Worm (Caenorhabditis elegans) whole organism, mixed stage, embryonic: ENCODE measurements around the gene sri-65.

Source experiments
- M03D4.4 ChIP-seq: sonication (generic microtip); optimal IDR thresholded peaks from 2 replicates; lab custom pipeline; 2017; ENCODE audit warnings: mild to moderate bottlenecking, missing genetic modification characterization, missing compliant biosample characterization
- bed-3 ChIP-seq: fragments of 200-800 bp; sonication (Bioruptor generic); optimal IDR thresholded peaks from 3 replicates; lab custom pipeline; 2018; ENCODE audit warnings: mild to moderate bottlenecking, missing genetic modification characterization, moderate library complexity, missing compliant biosample characterization
- blmp-1 ChIP-seq: fragments of 150-350 bp; optimal IDR thresholded peaks from 2 replicates; lab custom pipeline; 2014; ENCODE audit warnings: missing biosample characterization, missing genetic modification characterization
- ceh-39 ChIP-seq: fragments of 150-350 bp; optimal IDR thresholded peaks from 2 replicates; lab custom pipeline; 2014; ENCODE audit warnings: missing biosample characterization, missing genetic modification characterization
- ceh-43 ChIP-seq: fragments of 200-800 bp; sonication (Bioruptor generic); optimal IDR thresholded peaks from 2 replicates; lab custom pipeline; 2018; ENCODE audit warnings: mild to moderate bottlenecking, missing genetic modification characterization, moderate library complexity, missing compliant biosample characterization
- ceh-83 ChIP-seq: fragments of 200-800 bp; sonication (Bioruptor generic); optimal IDR thresholded peaks from 2 replicates; lab custom pipeline; 2018; ENCODE audit warnings: mild to moderate bottlenecking, missing genetic modification characterization, missing compliant biosample characterization
- ces-1 ChIP-seq: fragments of 150-350 bp; optimal IDR thresholded peaks from 2 replicates; lab custom pipeline; 2014; ENCODE audit warnings: missing biosample characterization, missing genetic modification reagents, missing genetic modification characterization
- cnd-1 ChIP-seq: fragments of 200-800 bp; sonication (Bioruptor generic); optimal IDR thresholded peaks from 2 replicates; lab custom pipeline; 2018; ENCODE audit warnings: mild to moderate bottlenecking, missing genetic modification characterization, missing compliant biosample characterization
- drap-1 ChIP-seq: fragments of 200-800 bp; sonication (Bioruptor generic); optimal IDR thresholded peaks from 3 replicates; lab custom pipeline; 2018; ENCODE audit warnings: mild to moderate bottlenecking, missing genetic modification characterization, missing compliant biosample characterization
- elt-1 ChIP-seq: sonication (generic microtip); optimal IDR thresholded peaks from 2 replicates; lab custom pipeline; 2017; ENCODE audit warnings: missing genetic modification characterization, mild to moderate bottlenecking, missing compliant biosample characterization, antibody characterized with exemption, moderate library complexity, borderline replicate concordance; ENCODE audit not compliant: insufficient read depth
- elt-3 ChIP-seq: fragments of 150-350 bp; optimal IDR thresholded peaks from 2 replicates; lab custom pipeline; 2014; ENCODE audit warnings: missing biosample characterization, missing genetic modification characterization
- flh-1 ChIP-seq: fragments of 200-800 bp; sonication (Bioruptor generic); optimal IDR thresholded peaks from 2 replicates; lab custom pipeline; 2018; ENCODE audit warnings: mild to moderate bottlenecking, missing genetic modification characterization, moderate library complexity, missing compliant biosample characterization
- ham-2 ChIP-seq: fragments of 200-800 bp; sonication (Bioruptor generic); optimal IDR thresholded peaks from 2 replicates; lab custom pipeline; 2018; ENCODE audit warnings: mild to moderate bottlenecking, missing genetic modification characterization, missing compliant biosample characterization
- hlh-1 ChIP-seq: fragments of 150-350 bp; optimal IDR thresholded peaks from 2 replicates; lab custom pipeline; 2014; ENCODE audit warnings: missing biosample characterization, missing genetic modification reagents, missing genetic modification characterization
- lin-13 ChIP-seq: fragments of 150-350 bp; optimal IDR thresholded peaks from 2 replicates; lab custom pipeline; 2014; ENCODE audit warnings: missing biosample characterization, missing genetic modification characterization
- lin-32 ChIP-seq: fragments of 200-800 bp; sonication (Bioruptor generic); optimal IDR thresholded peaks from 2 replicates; lab custom pipeline; 2018; ENCODE audit warnings: mild to moderate bottlenecking, missing genetic modification characterization, missing compliant biosample characterization
- lsy-2 ChIP-seq: fragments of 150-350 bp; optimal IDR thresholded peaks from 2 replicates; lab custom pipeline; 2014; ENCODE audit warnings: missing biosample characterization, missing genetic modification characterization
- mab-5 ChIP-seq: fragments of 150-350 bp; optimal IDR thresholded peaks from 2 replicates; lab custom pipeline; 2014; ENCODE audit warnings: missing biosample characterization, missing genetic modification characterization
- mep-1 ChIP-seq: fragments of 150-350 bp; optimal IDR thresholded peaks from 2 replicates; lab custom pipeline; 2017; ENCODE audit warnings: missing biosample characterization, missing genetic modification reagents, missing genetic modification characterization, inconsistent platforms
- mls-2 ChIP-seq: sonication (generic microtip); optimal IDR thresholded peaks from 2 replicates; lab custom pipeline; 2016; ENCODE audit warnings: mild to moderate bottlenecking, missing genetic modification characterization, moderate library complexity, missing compliant biosample characterization
- nhr-12 ChIP-seq: fragments of 150-350 bp; optimal IDR thresholded peaks from 2 replicates; lab custom pipeline; 2014; ENCODE audit warnings: missing biosample characterization, missing genetic modification characterization
- nhr-2 ChIP-seq: fragments of 150-350 bp; optimal IDR thresholded peaks from 2 replicates; lab custom pipeline; 2014; ENCODE audit warnings: missing biosample characterization, missing genetic modification characterization
- nhr-237 ChIP-seq: fragments of 150-350 bp; optimal IDR thresholded peaks from 2 replicates; lab custom pipeline; 2014; ENCODE audit warnings: missing biosample characterization, missing genetic modification characterization
- nhr-28 ChIP-seq: fragments of 150-350 bp; optimal IDR thresholded peaks from 2 replicates; lab custom pipeline; 2014; ENCODE audit warnings: missing biosample characterization, missing genetic modification characterization
- nhr-76 ChIP-seq: sonication (generic microtip); optimal IDR thresholded peaks from 2 replicates; lab custom pipeline; 2017; ENCODE audit warnings: missing biosample characterization, missing genetic modification characterization
- pha-4 ChIP-seq: fragments of 150-350 bp; optimal IDR thresholded peaks from 2 replicates; lab custom pipeline; 2018; ENCODE audit warnings: missing biosample characterization, missing genetic modification reagents, missing genetic modification characterization
- sem-2 ChIP-seq: fragments of 200-800 bp; sonication (Bioruptor generic); optimal IDR thresholded peaks from 2 replicates; lab custom pipeline; 2018; ENCODE audit warnings: mild to moderate bottlenecking, missing genetic modification characterization, missing compliant biosample characterization
- snpc-4 ChIP-seq: fragments of 150-350 bp; optimal IDR thresholded peaks from 2 replicates; lab custom pipeline; 2014; ENCODE audit warnings: missing biosample characterization, missing genetic modification characterization
- sptf-1 ChIP-seq: sonication (generic microtip); optimal IDR thresholded peaks from 2 replicates; lab custom pipeline; 2017; ENCODE audit warnings: mild to moderate bottlenecking, missing genetic modification characterization, moderate library complexity, missing compliant biosample characterization
- tbx-8 ChIP-seq: fragments of 200-800 bp; sonication (Bioruptor generic); optimal IDR thresholded peaks from 2 replicates; lab custom pipeline; 2018; ENCODE audit warnings: mild to moderate bottlenecking, missing genetic modification characterization, moderate library complexity, missing compliant biosample characterization
- unc-120 ChIP-seq: sonication (generic microtip); optimal IDR thresholded peaks from 2 replicates; lab custom pipeline; 2017; ENCODE audit warnings: missing genetic modification characterization, missing compliant biosample characterization; ENCODE audit not compliant: poor library complexity, severe bottlenecking
- unc-39 ChIP-seq: fragments of 150-350 bp; optimal IDR thresholded peaks from 2 replicates; lab custom pipeline; 2014; ENCODE audit warnings: missing biosample characterization, missing genetic modification characterization
- unc-62 ChIP-seq: fragments of 150-350 bp; optimal IDR thresholded peaks from 2 replicates; lab custom pipeline; 2014; ENCODE audit warnings: missing biosample characterization, missing genetic modification reagents, missing genetic modification characterization
- zip-8 ChIP-seq: fragments of 150-350 bp; optimal IDR thresholded peaks from 2 replicates; lab custom pipeline; 2014; ENCODE audit warnings: missing biosample characterization, missing genetic modification characterization
- ztf-11 ChIP-seq: fragments of 150-350 bp; optimal IDR thresholded peaks from 2 replicates; lab custom pipeline; 2014; ENCODE audit warnings: missing biosample characterization, missing genetic modification characterization

Gene sri-65

DNA sequence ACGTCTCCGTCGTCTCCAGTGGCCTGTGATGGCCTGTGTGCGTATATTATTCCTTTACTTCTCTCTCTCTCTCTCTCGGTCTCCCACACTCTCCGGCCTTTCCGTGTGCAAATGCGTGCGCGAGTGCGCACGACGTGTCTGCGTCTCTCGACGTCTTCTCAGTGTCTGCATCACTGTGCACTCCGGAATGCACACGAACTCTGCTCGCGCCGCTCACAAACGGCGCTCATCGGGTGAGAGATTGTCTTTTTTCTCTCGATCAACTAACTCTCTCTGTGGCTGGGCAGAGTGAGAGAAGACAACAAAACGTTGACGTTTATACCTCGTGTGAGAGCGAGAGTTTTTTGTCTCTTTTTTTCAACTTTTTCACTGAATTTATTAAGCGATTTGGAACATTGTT is 32.2 kb downstream of the sri-65 start:
- no peak for TF ChIP-seq nhr-12
- TF ChIP-seq ztf-11, result peak; percentile 51
- peak; percentile 70 for TF ChIP-seq pha-4
- peak; percentile 77 for TF ChIP-seq mls-2 (tag; lab: Kevin White, UChicago)
- TF ChIP-seq elt-1, result no peak
- no peak for TF ChIP-seq lin-32 (GFP tag; lab: Kevin White, UChicago)
- TF ChIP-seq ceh-83 (GFP tag; lab: Kevin White, UChicago), result no peak
- no peak for TF ChIP-seq nhr-28 (tag; lab: Kevin White, UChicago)
- peak; percentile 47 for TF ChIP-seq unc-62 (GFP tag; lab: Kevin White, UChicago)
- TF ChIP-seq blmp-1 (tag; lab: Kevin White, UChicago), result peak; percentile 42
- no peak for TF ChIP-seq snpc-4 (tag; lab: Kevin White, UChicago)
- peak; percentile 85 for TF ChIP-seq nhr-2 (tag; lab: Kevin White, UChicago)
- no peak for TF ChIP-seq nhr-76 (tag; lab: Kevin White, UChicago)
- TF ChIP-seq sem-2, result no peak
- TF ChIP-seq mep-1, result peak; percentile 42
- TF ChIP-seq ham-2 (GFP tag; lab: Kevin White, UChicago), result peak; percentile 55
- peak; percentile 76 for TF ChIP-seq ces-1
- no peak for TF ChIP-seq bed-3 (GFP tag; lab: Kevin White, UChicago)
- TF ChIP-seq hlh-1, result peak; percentile 22
- no peak for TF ChIP-seq tbx-8 (GFP tag; lab: Kevin White, UChicago)
- peak; percentile 58 for TF ChIP-seq elt-3 (tag; lab: Kevin White, UChicago)
- TF ChIP-seq sptf-1 (tag; lab: Kevin White, UChicago), result peak; percentile 65
- TF ChIP-seq lin-13, result peak; percentile 42
- peak; percentile 22 for TF ChIP-seq lsy-2 (tag; lab: Kevin White, UChicago)
- TF ChIP-seq drap-1, result peak; percentile 37
- TF ChIP-seq mab-5 (tag; lab: Kevin White, UChicago), result no peak
- TF ChIP-seq zip-8 (tag; lab: Kevin White, UChicago), result no peak
- no peak for TF ChIP-seq flh-1 (GFP tag; lab: Kevin White, UChicago)
- peak; percentile 59 for TF ChIP-seq unc-120
- TF ChIP-seq ceh-39 (tag; lab: Kevin White, UChicago), result peak; percentile 49
- no peak for TF ChIP-seq unc-39 (tag; lab: Kevin White, UChicago)
- peak; percentile 51 for TF ChIP-seq nhr-237 (tag; lab: Kevin White, UChicago)
- TF ChIP-seq cnd-1, result peak; percentile 33
- TF ChIP-seq M03D4.4, result peak; percentile 8
- TF ChIP-seq ceh-43 (GFP tag; lab: Kevin White, UChicago), result no peak

DNA sequence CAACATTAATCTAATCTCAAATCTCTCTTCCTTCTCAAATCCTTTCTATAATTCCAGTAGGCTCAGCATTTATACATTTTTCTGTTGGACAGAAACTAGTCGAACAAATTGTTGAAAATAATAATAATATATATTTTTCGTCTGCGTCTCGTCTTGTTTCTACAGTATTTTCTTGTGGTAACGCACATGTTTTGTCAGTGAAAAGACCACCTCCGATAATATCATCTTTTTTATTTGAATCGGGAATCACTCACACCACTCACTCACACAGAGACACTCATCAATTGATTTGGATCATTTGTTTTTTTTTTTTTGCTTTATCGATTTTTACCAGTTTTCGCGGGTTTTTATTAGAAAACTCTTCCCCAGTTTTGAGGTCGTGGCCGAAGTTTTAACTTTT is 33.5 kb downstream of the sri-65 start:
- TF ChIP-seq zip-8 (tag; lab: Kevin White, UChicago), result no peak
- TF ChIP-seq nhr-237 (tag; lab: Kevin White, UChicago), result no peak
- no peak for TF ChIP-seq drap-1
- no peak for TF ChIP-seq cnd-1
- TF ChIP-seq ces-1, result no peak
- TF ChIP-seq lin-32 (GFP tag; lab: Kevin White, UChicago), result no peak
- TF ChIP-seq ztf-11, result no peak
- TF ChIP-seq sptf-1 (tag; lab: Kevin White, UChicago), result no peak
- no peak for TF ChIP-seq ceh-43 (GFP tag; lab: Kevin White, UChicago)
- no peak for TF ChIP-seq lin-13
- no peak for TF ChIP-seq sem-2
- TF ChIP-seq bed-3 (GFP tag; lab: Kevin White, UChicago), result no peak
- no peak for TF ChIP-seq unc-62 (GFP tag; lab: Kevin White, UChicago)
- no peak for TF ChIP-seq flh-1 (GFP tag; lab: Kevin White, UChicago)
- TF ChIP-seq mls-2 (tag; lab: Kevin White, UChicago), result no peak
- no peak for TF ChIP-seq nhr-2 (tag; lab: Kevin White, UChicago)

DNA sequence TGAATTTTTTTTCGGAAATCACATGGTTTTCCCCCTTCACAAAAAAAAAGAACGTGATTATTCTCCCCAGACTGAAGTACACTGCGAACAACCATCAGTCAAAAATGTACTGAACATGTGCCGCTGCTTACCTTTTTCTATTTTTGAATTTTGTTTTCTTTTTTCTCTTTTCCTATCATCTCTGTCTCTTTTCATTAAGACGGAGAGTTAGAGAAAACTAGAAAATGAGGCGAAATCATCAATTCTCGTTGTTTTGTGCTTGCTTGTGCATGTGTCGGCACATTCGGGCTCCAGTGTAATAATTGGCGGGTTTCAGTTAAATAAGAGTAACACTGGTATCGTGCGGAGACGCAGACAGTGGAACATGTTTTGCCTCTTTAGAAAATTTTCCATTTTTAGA is 35.9 kb downstream of the sri-65 start:
- TF ChIP-seq hlh-1 (peak; percentile 39), unc-62 (GFP tag; lab: Kevin White, UChicago) (peak; percentile 12), unc-120 (peak; percentile 67), ham-2 (GFP tag; lab: Kevin White, UChicago) (no peak), drap-1 (no peak), lin-32 (GFP tag; lab: Kevin White, UChicago) (no peak), unc-39 (tag; lab: Kevin White, UChicago) (no peak)
- TF ChIP-seq, all 35 proteins: peak for 3

DNA sequence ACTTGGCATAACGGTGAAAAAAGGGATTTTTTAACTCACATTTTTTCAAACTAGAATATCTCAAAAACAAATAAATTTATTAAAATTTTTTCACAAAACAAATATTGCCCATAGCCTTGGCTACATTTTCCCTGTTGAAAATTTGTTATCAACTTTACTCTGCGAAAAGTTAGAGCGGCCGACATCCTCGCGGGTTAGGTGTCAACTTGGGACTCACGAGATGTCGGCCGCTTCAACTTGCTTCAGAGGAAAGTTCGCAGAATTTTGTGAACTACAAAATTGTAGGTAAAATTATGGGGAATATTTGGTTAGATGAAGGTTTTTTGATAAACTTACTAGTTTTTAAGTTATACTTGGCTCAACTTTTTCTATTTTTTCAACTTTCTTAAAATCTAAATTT is 36.4 kb downstream of the sri-65 start:
- TF ChIP-seq mep-1 (no peak), lin-13 (no peak), elt-3 (tag; lab: Kevin White, UChicago) (no peak), ham-2 (GFP tag; lab: Kevin White, UChicago) (no peak), snpc-4 (tag; lab: Kevin White, UChicago) (no peak), sem-2 (no peak), ztf-11 (no peak), nhr-28 (tag; lab: Kevin White, UChicago) (no peak), zip-8 (tag; lab: Kevin White, UChicago) (no peak), nhr-2 (tag; lab: Kevin White, UChicago) (no peak), mls-2 (tag; lab: Kevin White, UChicago) (no peak), ces-1 (no peak), nhr-12 (no peak)
- TF ChIP-seq, all 35 proteins: peak for 0
